Fruit fly (Drosophila melanogaster) Kc167 (cell line): ENCODE data around the gene eIF2gamma.

Experiments
- Myc ChIP-seq: fragments of >200 bp; optimal IDR thresholded peaks from 2 replicates; lab custom pipeline; 2017; ENCODE audit warnings: missing external identifiers
- Sin3A ChIP-seq: fragments of >200 bp; optimal IDR thresholded peaks from 2 replicates; lab custom pipeline; 2018; ENCODE audit warnings: missing external identifiers
- h ChIP-seq: fragments of >200 bp; optimal IDR thresholded peaks from 3 replicates; lab custom pipeline; 2018; ENCODE audit warnings: missing external identifiers
- insv ChIP-seq: fragments of >200 bp; optimal IDR thresholded peaks from 3 replicates; lab custom pipeline; 2018; ENCODE audit warnings: missing external identifiers
- psq ChIP-seq: fragments of >200 bp; optimal IDR thresholded peaks from 2 replicates; lab custom pipeline; 2017; ENCODE audit warnings: missing external identifiers
- ttk ChIP-seq: sonication (Bioruptor generic); optimal IDR thresholded peaks from 2 replicates; lab custom pipeline; 2017; ENCODE audit warnings: missing external identifiers

DNA sequence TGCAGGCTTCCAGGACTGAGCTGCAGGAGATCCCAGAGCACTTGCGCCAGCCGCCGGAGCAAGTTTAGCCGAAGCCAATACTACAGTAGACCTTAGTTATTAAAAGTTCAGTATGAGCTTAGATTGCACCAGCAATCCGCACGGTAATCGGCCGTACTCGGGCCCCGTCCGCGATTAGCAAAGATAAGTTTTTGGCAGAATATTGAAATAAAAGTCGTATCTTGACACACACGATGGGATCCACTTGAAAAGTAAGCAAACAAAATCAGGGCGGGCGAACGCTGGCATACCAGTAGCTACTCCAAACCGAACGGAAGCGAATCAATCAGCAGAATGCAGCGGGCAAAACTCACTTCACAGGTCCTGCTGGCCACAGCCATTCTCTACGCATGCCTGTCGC lies 33.0 kb downstream of the eIF2gamma start, which contains the start of gene CG34316:
- no peak for TF ChIP-seq h (lab: Kevin White, UChicago)
- TF ChIP-seq ttk (lab: Kevin White, UChicago): no peak
- TF ChIP-seq psq: no peak
- TF ChIP-seq Myc (lab: Kevin White, UChicago): no peak
- no peak for TF ChIP-seq insv (lab: Kevin White, UChicago)
- TF ChIP-seq Sin3A: no peak
